Fruit fly (Drosophila melanogaster): Measurements from ENCODE around the gene CG17601.

Gene CG17601

DNA sequence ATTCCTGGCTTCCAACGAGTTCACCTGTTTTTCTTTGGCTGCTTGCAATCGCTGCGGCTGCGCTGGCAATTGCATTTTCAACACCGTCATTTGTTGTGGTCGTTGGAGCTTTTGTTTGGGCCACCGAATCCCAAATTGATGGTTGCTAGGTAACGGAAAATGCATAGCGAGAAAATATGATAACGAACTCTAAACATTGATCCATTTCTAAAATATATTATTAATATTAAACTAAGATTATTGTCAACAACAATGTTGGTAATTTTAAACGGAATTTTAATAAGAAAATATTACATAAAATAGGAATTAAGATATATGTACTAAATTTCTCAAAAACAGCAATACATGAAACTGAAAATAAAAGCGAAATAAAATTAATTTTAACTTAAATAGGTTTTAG is 2.7 kb upstream of the CG17601 start, which contains the start of gene Cluap1:
Gene Cluap1 (minus strand): TSS at position 101 of the 400 bp plus-strand sequence.
- no peak for TF ChIP-seq HLH106 (tag; optimal IDR thresholded peaks at IDR 0.05)
- no peak for TF ChIP-seq CG32264 (GFP tag; optimal IDR thresholded peaks at IDR 0.05)
- TF ChIP-seq dsf (GFP tag; optimal IDR thresholded peaks at IDR 0.05; ENCODE audit: borderline replicate concordance): no peak
- TF ChIP-seq brk (GFP tag; optimal IDR thresholded peaks at IDR 0.05): no peak
- no peak for TF ChIP-seq CrebA (GFP tag; optimal IDR thresholded peaks at IDR 0.05; ENCODE audit: borderline replicate concordance)
- no peak for TF ChIP-seq Dif (GFP tag; optimal IDR thresholded peaks at IDR 0.05; ENCODE audit: partially characterized antibody)
- TF ChIP-seq usp (GFP tag; optimal IDR thresholded peaks at IDR 0.05): no peak

DNA sequence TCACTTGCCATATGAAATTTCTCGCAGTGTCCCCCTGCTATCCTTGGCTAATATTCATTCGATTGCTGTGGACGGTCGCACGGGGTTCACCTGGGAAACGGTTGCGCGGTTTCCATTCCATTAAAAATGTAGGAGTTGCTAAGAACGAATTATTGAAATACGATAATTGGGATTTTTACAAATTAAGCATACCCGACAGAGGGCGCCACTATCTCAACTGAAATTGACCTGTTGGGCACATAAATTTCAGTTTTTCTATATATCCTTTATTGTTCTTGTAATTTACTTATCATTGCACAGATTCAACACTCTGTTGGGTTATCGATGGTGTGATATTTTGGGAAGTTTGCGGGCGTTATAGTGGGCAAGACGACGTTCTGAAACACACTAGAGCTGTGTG is 2.2 kb upstream of the CG17601 start:
- TF ChIP-seq ey (GFP tag; optimal IDR thresholded peaks at IDR 0.05) (no peak), dsf (GFP tag; optimal IDR thresholded peaks at IDR 0.05; ENCODE audit: borderline replicate concordance) (no peak), Abd-B (GFP tag; optimal IDR thresholded peaks at IDR 0.05) (no peak), foxo (GFP tag; optimal IDR thresholded peaks at IDR 0.05) (no peak), CrebA (GFP tag; optimal IDR thresholded peaks at IDR 0.05; ENCODE audit: borderline replicate concordance) (no peak), HLH106 (tag; optimal IDR thresholded peaks at IDR 0.05) (no peak), Vsx2 (GFP tag; optimal IDR thresholded peaks at IDR 0.05; ENCODE audit: partially characterized antibody) (no peak), Hr83 (GFP tag; optimal IDR thresholded peaks at IDR 0.05; ENCODE audit: poor library complexity, severe bottlenecking) (no peak), rgr (GFP tag; optimal IDR thresholded peaks at IDR 0.05) (no peak)

DNA sequence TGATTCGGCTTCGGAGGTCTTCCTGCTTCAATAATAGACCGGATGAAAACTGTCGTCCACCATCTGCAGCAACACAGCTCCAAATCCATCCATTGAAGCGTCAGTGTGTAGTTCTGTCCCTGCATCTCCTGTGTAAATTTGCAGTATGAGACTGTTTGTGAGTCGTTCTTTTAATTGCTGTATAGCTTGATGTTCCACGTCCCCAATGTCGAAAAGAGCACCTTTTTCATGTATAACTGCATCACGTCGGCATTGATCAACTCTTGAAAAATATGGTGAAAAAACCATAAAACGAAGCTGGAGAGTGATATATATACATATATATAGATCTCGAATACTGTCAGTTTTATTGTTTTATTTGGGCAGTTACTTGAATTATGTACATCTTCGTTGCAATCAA is 27.5 kb downstream of the CG17601 start:
- TF ChIP-seq rgr (GFP tag; optimal IDR thresholded peaks at IDR 0.05): no peak
- no peak for TF ChIP-seq dl (GFP tag; optimal IDR thresholded peaks at IDR 0.05; ENCODE audit: insufficient read depth in 1 of 2, partially characterized antibody in 2 of 2)
- no peak for TF ChIP-seq foxo (GFP tag; optimal IDR thresholded peaks at IDR 0.05)
- no peak for TF ChIP-seq br (GFP tag; optimal IDR thresholded peaks at IDR 0.05)
- TF ChIP-seq brk (GFP tag; optimal IDR thresholded peaks at IDR 0.05): no peak
- TF ChIP-seq lola (GFP tag; optimal IDR thresholded peaks at IDR 0.05): no peak
- TF ChIP-seq Myc (optimal IDR thresholded peaks at IDR 0.05): no peak
- no peak for TF ChIP-seq jim (GFP tag; optimal IDR thresholded peaks at IDR 0.05)
- TF ChIP-seq Hnf4 (GFP tag; optimal IDR thresholded peaks at IDR 0.05): no peak
- TF ChIP-seq Dif (GFP tag; optimal IDR thresholded peaks at IDR 0.05; ENCODE audit: partially characterized antibody): no peak
- no peak for TF ChIP-seq Hr78 (GFP tag; optimal IDR thresholded peaks at IDR 0.05)
- TF ChIP-seq Jra (GFP tag; optimal IDR thresholded peaks at IDR 0.05): no peak
- no peak for TF ChIP-seq sv (GFP tag; optimal IDR thresholded peaks at IDR 0.05)

DNA sequence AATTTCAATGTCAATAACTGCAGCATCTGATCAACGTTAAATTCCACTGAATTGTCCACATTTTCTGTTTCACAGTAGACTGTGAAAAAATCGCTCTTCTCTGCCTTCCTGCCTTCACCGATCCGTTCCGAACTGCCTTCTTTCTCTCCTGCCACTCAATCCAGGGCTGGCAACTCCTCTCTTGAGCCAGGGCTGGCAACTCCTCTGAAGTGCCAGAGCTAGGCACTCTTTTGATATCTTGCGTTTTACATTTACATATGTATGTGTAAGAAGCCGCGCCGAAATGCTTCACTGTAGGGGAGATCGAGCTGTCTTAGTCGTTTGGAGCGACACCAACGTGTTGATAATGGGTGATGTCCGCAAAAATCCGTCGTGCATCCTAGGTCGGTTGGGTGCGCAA is 28.2 kb downstream of the CG17601 start:
- TF ChIP-seq CG32264 (GFP tag; optimal IDR thresholded peaks at IDR 0.05): no peak
- TF ChIP-seq Myc (optimal IDR thresholded peaks at IDR 0.05): no peak
- TF ChIP-seq rgr (GFP tag; optimal IDR thresholded peaks at IDR 0.05): no peak
- no peak for TF ChIP-seq OdsH (GFP tag; optimal IDR thresholded peaks at IDR 0.05)
- TF ChIP-seq HLH106 (tag; optimal IDR thresholded peaks at IDR 0.05): no peak
- TF ChIP-seq jim (GFP tag; optimal IDR thresholded peaks at IDR 0.05): no peak
- no peak for TF ChIP-seq GATAd (GFP tag; optimal IDR thresholded peaks at IDR 0.05)
- no peak for TF ChIP-seq sage (GFP tag; optimal IDR thresholded peaks at IDR 0.05)
- TF ChIP-seq CrebA (GFP tag; optimal IDR thresholded peaks at IDR 0.05; ENCODE audit: borderline replicate concordance): no peak
- no peak for TF ChIP-seq Hnf4 (GFP tag; optimal IDR thresholded peaks at IDR 0.05)
- TF ChIP-seq Jra (GFP tag; optimal IDR thresholded peaks at IDR 0.05): no peak
- TF ChIP-seq dmrt93B (GFP tag; optimal IDR thresholded peaks at IDR 0.05): no peak
- TF ChIP-seq Sp1 (GFP tag; optimal IDR thresholded peaks at IDR 0.05): no peak
- TF ChIP-seq woc (GFP tag; optimal IDR thresholded peaks at IDR 0.05): no peak
- TF ChIP-seq lola (GFP tag; optimal IDR thresholded peaks at IDR 0.05): no peak
- TF ChIP-seq dl (GFP tag; optimal IDR thresholded peaks at IDR 0.05; ENCODE audit: insufficient read depth in 1 of 2, partially characterized antibody in 2 of 2): no peak
- no peak for TF ChIP-seq ey (GFP tag; optimal IDR thresholded peaks at IDR 0.05)

DNA sequence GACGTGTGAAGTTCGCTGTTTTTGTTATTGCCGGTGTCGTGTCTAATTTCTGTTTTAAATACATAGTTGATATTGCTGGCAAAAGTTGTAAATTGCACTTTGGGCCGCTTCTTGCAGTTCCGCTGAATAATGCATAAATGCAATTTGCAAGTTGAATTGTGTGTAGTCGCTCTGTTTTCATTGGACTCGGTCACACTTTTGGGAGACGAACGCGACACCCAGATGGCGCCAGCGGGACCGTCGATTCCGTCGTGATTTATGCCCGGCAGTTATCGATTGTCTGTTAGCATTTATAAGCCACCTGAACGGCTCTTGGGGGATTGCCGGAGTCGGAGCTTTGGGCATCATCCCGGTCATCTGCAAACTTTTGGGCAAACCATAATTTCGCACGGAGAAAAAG is 36.0 kb downstream of the CG17601 start:
- TF ChIP-seq OdsH (GFP tag; optimal IDR thresholded peaks at IDR 0.05): no peak
